Fruit fly (Drosophila melanogaster) whole organism, embryonic: ENCODE data around the gene Nse4.

Experiments
- ATbp ChIP-seq: fragments of 200-800 bp; sonication (Bioruptor generic); optimal IDR thresholded peaks from 2 replicates; lab custom pipeline; 2017; ENCODE audit warnings: missing biosample characterization, mild to moderate bottlenecking, missing genetic modification characterization, missing genetic modification reagents
- Asciz ChIP-seq: fragments of 200-800 bp; sonication (Bioruptor generic); optimal IDR thresholded peaks from 2 replicates; lab custom pipeline; 2017; ENCODE audit warnings: missing biosample characterization, mild to moderate bottlenecking, missing genetic modification characterization, missing genetic modification reagents
- CG10543 ChIP-seq: fragments of 200-800 bp; sonication (Bioruptor generic); optimal IDR thresholded peaks from 3 replicates; lab custom pipeline; 2017; ENCODE audit warnings: missing biosample characterization, mild to moderate bottlenecking, missing genetic modification characterization, moderate library complexity
- CG11504 ChIP-seq: fragments of 200-800 bp; sonication (Bioruptor generic); optimal IDR thresholded peaks from 3 replicates; lab custom pipeline; 2019; ENCODE audit warnings: missing biosample characterization, mild to moderate bottlenecking, missing genetic modification characterization, moderate library complexity
- CG12104 ChIP-seq: fragments of 200-800 bp; sonication (Bioruptor generic); optimal IDR thresholded peaks from 3 replicates; lab custom pipeline; 2016; ENCODE audit warnings: missing biosample characterization, missing genetic modification characterization
- CG12942 ChIP-seq: fragments of 200-800 bp; sonication (Bioruptor generic); optimal IDR thresholded peaks from 3 replicates; lab custom pipeline; 2016; ENCODE audit warnings: missing biosample characterization, missing genetic modification characterization
- CG17328 ChIP-seq: fragments of 200-800 bp; sonication (Bioruptor generic); IDR thresholded peaks from 2 replicates; pipeline ENCODE4 v1.3.6; 2022; ENCODE audit warnings: missing biosample characterization, missing genetic modification characterization
- CG17568 ChIP-seq: fragments of 200-800 bp; sonication (Bioruptor generic); optimal IDR thresholded peaks from 2 replicates; lab custom pipeline; 2018; ENCODE audit warnings: missing biosample characterization, mild to moderate bottlenecking, missing genetic modification characterization, moderate library complexity
- CG18262 ChIP-seq: fragments of 200-800 bp; optimal IDR thresholded peaks from 3 replicates; lab custom pipeline; 2019; ENCODE audit warnings: missing biosample characterization, mild to moderate bottlenecking, missing genetic modification characterization, moderate library complexity
- CG2120 ChIP-seq: fragments of 200-800 bp; sonication (Bioruptor generic); optimal IDR thresholded peaks from 3 replicates; lab custom pipeline; 2016; ENCODE audit warnings: missing biosample characterization, missing genetic modification characterization
- CG2678 ChIP-seq: fragments of 200-800 bp; sonication (Bioruptor generic); optimal IDR thresholded peaks from 3 replicates; lab custom pipeline; 2019; ENCODE audit warnings: missing biosample characterization, mild to moderate bottlenecking, missing genetic modification characterization, moderate library complexity
- CG30431 ChIP-seq: fragments of 200-800 bp; sonication (Bioruptor generic); optimal IDR thresholded peaks from 2 replicates; lab custom pipeline; 2017; ENCODE audit warnings: missing biosample characterization, missing genetic modification characterization
- CG31365 ChIP-seq: fragments of 200-800 bp; sonication (Bioruptor generic); optimal IDR thresholded peaks from 2 replicates; lab custom pipeline; 2018; ENCODE audit warnings: missing biosample characterization, mild to moderate bottlenecking, missing genetic modification characterization
- CG3281 ChIP-seq: fragments of 200-800 bp; sonication (Bioruptor generic); optimal IDR thresholded peaks from 3 replicates; lab custom pipeline; 2017; ENCODE audit warnings: missing biosample characterization, mild to moderate bottlenecking, missing genetic modification characterization
- CG4282 ChIP-seq: fragments of 200-800 bp; sonication (Bioruptor generic); optimal IDR thresholded peaks from 2 replicates; lab custom pipeline; 2016; ENCODE audit warnings: missing biosample characterization, missing genetic modification characterization
- CG6654 ChIP-seq: fragments of 200-800 bp; sonication (Bioruptor generic); optimal IDR thresholded peaks from 2 replicates; lab custom pipeline; 2017; ENCODE audit warnings: missing biosample characterization, mild to moderate bottlenecking, missing genetic modification characterization
- CG6854 ChIP-seq: fragments of 200-800 bp; sonication (Bioruptor generic); optimal IDR thresholded peaks from 3 replicates; lab custom pipeline; 2017; ENCODE audit warnings: missing biosample characterization, mild to moderate bottlenecking, missing genetic modification characterization
- CG7839 ChIP-seq: fragments of 200-800 bp; sonication (Bioruptor generic); optimal IDR thresholded peaks from 3 replicates; lab custom pipeline; 2018; ENCODE audit warnings: missing biosample characterization, mild to moderate bottlenecking, missing genetic modification characterization, moderate library complexity
- CG8944 ChIP-seq: fragments of 200-800 bp; sonication (Bioruptor generic); optimal IDR thresholded peaks from 3 replicates; lab custom pipeline; 2016; ENCODE audit warnings: missing biosample characterization, missing genetic modification characterization
- CG9817 ChIP-seq: fragments of 200-800 bp; sonication (Bioruptor generic); optimal IDR thresholded peaks from 2 replicates; lab custom pipeline; 2018; ENCODE audit warnings: missing biosample characterization, mild to moderate bottlenecking, missing genetic modification characterization, moderate library complexity
- CTCF ChIP-seq: fragments of 200-800 bp; sonication (Bioruptor generic); optimal IDR thresholded peaks from 2 replicates; lab custom pipeline; 2017; ENCODE audit warnings: missing biosample characterization, mild to moderate bottlenecking, missing genetic modification characterization, moderate library complexity
- Doc3 ChIP-seq: fragments of 200-800 bp; sonication (Bioruptor generic); IDR thresholded peaks from 3 replicates; pipeline ENCODE4 v1.3.6; 2022; ENCODE audit warnings: missing biosample characterization, missing genetic modification characterization; ENCODE audit not compliant: partially characterized antibody
- Ets65A ChIP-seq: fragments of 200-800 bp; sonication (Bioruptor generic); peaks from one replicate; lab custom pipeline; 2016; ENCODE audit warnings: missing biosample characterization, missing genetic modification characterization
- Gsc ChIP-seq: fragments of 200-800 bp; sonication (Bioruptor generic); IDR thresholded peaks from 2 replicates; pipeline ENCODE4 v1.3.6; 2022; ENCODE audit warnings: missing biosample characterization, missing genetic modification characterization
- Hr78 ChIP-seq, 2 experiments: fragments of 200-800 bp in 1 of 2; fragments of >200 bp in 1 of 2; sonication (Bioruptor generic) in 1 of 2; optimal IDR thresholded peaks; 2 replicates each; lab custom pipeline; 2017 to 2019; ENCODE audit warnings: missing biosample characterization in 2 of 2, missing genetic modification characterization in 2 of 2, mild to moderate bottlenecking in 1 of 2, moderate library complexity in 1 of 2
- Jarid2 ChIP-seq: fragments of 200-800 bp; sonication (Bioruptor generic); optimal IDR thresholded peaks from 3 replicates; lab custom pipeline; 2017; ENCODE audit warnings: mild to moderate bottlenecking, missing biosample characterization, missing genetic modification reagents, missing genetic modification characterization
- Lpt ChIP-seq: fragments of >200 bp; optimal IDR thresholded peaks from 2 replicates; lab custom pipeline; 2018; ENCODE audit warnings: missing biosample characterization, missing genetic modification characterization
- Spps ChIP-seq: fragments of 200-800 bp; sonication (Bioruptor generic); optimal IDR thresholded peaks from 2 replicates; lab custom pipeline; 2018; ENCODE audit warnings: missing biosample characterization, mild to moderate bottlenecking, missing genetic modification characterization
- Trl ChIP-seq, 3 experiments: fragments of >200 bp in 2 of 3; fragments of 200-800 bp in 1 of 3; sonication (Bioruptor generic) in 1 of 3; optimal IDR thresholded peaks; 2 replicates in 1 of 3; 3 replicates in 2 of 3; lab custom pipeline; 2016 to 2017; ENCODE audit warnings: missing biosample characterization in 1 of 3, missing genetic modification characterization in 1 of 3
- Vsx1 ChIP-seq: fragments of 200-800 bp; sonication (Bioruptor generic); optimal IDR thresholded peaks from 2 replicates; lab custom pipeline; 2017; ENCODE audit warnings: missing biosample characterization, mild to moderate bottlenecking, missing genetic modification characterization, missing genetic modification reagents
- bbx ChIP-seq: fragments of 200-800 bp; sonication (Bioruptor generic); IDR thresholded peaks from 2 replicates; pipeline ENCODE4 v1.3.6; 2022; ENCODE audit warnings: missing biosample characterization, missing genetic modification characterization; ENCODE audit not compliant: partially characterized antibody
- br ChIP-seq: fragments of >200 bp; optimal IDR thresholded peaks from 2 replicates; lab custom pipeline; 2017
- cato ChIP-seq: fragments of 200-800 bp; sonication (Bioruptor generic); optimal IDR thresholded peaks from 2 replicates; lab custom pipeline; 2016; ENCODE audit warnings: missing biosample characterization, missing genetic modification characterization, borderline replicate concordance
- da ChIP-seq: fragments of 200-800 bp; sonication (Bioruptor generic); optimal IDR thresholded peaks from 2 replicates; lab custom pipeline; 2016; ENCODE audit warnings: missing biosample characterization, missing genetic modification characterization
- dm ChIP-seq: fragments of 200-800 bp; sonication (Bioruptor generic); optimal IDR thresholded peaks from 3 replicates; lab custom pipeline; 2016; ENCODE audit warnings: missing biosample characterization, missing genetic modification characterization
- en ChIP-seq: fragments of 200-800 bp; sonication (Bioruptor generic); optimal IDR thresholded peaks from 2 replicates; lab custom pipeline; 2016; ENCODE audit warnings: missing biosample characterization, missing genetic modification characterization
- gcm ChIP-seq: fragments of 200-800 bp; sonication (Bioruptor generic); optimal IDR thresholded peaks from 2 replicates; lab custom pipeline; 2019; ENCODE audit warnings: missing biosample characterization, mild to moderate bottlenecking, missing genetic modification characterization, moderate library complexity
- grau ChIP-seq: fragments of 200-800 bp; optimal IDR thresholded peaks from 3 replicates; lab custom pipeline; 2019; ENCODE audit warnings: missing biosample characterization, mild to moderate bottlenecking, missing genetic modification characterization, moderate library complexity
- gsb-n ChIP-seq: fragments of 200-800 bp; sonication (Bioruptor generic); optimal IDR thresholded peaks from 3 replicates; lab custom pipeline; 2018; ENCODE audit warnings: missing biosample characterization, mild to moderate bottlenecking, missing genetic modification characterization
- nerfin-1 ChIP-seq: fragments of 200-800 bp; sonication (Bioruptor generic); optimal IDR thresholded peaks from 3 replicates; lab custom pipeline; 2019; ENCODE audit warnings: missing biosample characterization, mild to moderate bottlenecking, missing genetic modification characterization, moderate library complexity
- nmo ChIP-seq: fragments of 200-800 bp; sonication (Bioruptor generic); optimal IDR thresholded peaks from 2 replicates; lab custom pipeline; 2018; ENCODE audit warnings: missing biosample characterization, mild to moderate bottlenecking, missing genetic modification characterization, moderate library complexity
- so ChIP-seq: fragments of 200-800 bp; sonication (Bioruptor generic); IDR thresholded peaks from 3 replicates; pipeline ENCODE4 v1.3.6; 2022; ENCODE audit warnings: missing biosample characterization, missing genetic modification characterization
- sug ChIP-seq: fragments of 200-800 bp; optimal IDR thresholded peaks from 2 replicates; lab custom pipeline; 2019; ENCODE audit warnings: missing biosample characterization, mild to moderate bottlenecking, missing genetic modification characterization, moderate library complexity
- tap ChIP-seq: fragments of 200-800 bp; optimal IDR thresholded peaks from 3 replicates; lab custom pipeline; 2019; ENCODE audit warnings: missing biosample characterization, mild to moderate bottlenecking, missing genetic modification characterization, moderate library complexity
- trem ChIP-seq: fragments of 200-800 bp; optimal IDR thresholded peaks from 3 replicates; lab custom pipeline; 2019; ENCODE audit warnings: missing biosample characterization, mild to moderate bottlenecking, missing genetic modification characterization, moderate library complexity
- ttk ChIP-seq: fragments of 200-800 bp; sonication (Bioruptor generic); IDR thresholded peaks from 2 replicates; pipeline ENCODE4 v2.1.2; 2022; ENCODE audit warnings: missing biosample characterization, missing genetic modification characterization
- tup ChIP-seq: fragments of 200-800 bp; sonication (Bioruptor generic); optimal IDR thresholded peaks from 2 replicates; lab custom pipeline; 2016; ENCODE audit warnings: missing biosample characterization, mild to moderate bottlenecking, missing genetic modification characterization, moderate library complexity
- wdn ChIP-seq: fragments of 200-800 bp; sonication (Bioruptor generic); IDR thresholded peaks from 2 replicates; pipeline ENCODE4 v1.3.6; 2022; ENCODE audit warnings: missing biosample characterization, missing genetic modification characterization
- yki ChIP-seq: fragments of >200 bp; optimal IDR thresholded peaks from 3 replicates; lab custom pipeline; 2018
- zen ChIP-seq: fragments of 200-800 bp; sonication (Bioruptor generic); optimal IDR thresholded peaks from 3 replicates; lab custom pipeline; 2018; ENCODE audit warnings: missing biosample characterization, mild to moderate bottlenecking, missing genetic modification characterization, moderate library complexity

Nse4 gene

dm6 chr2L:10442048-10442790 lies 3.0 kb downstream of the Nse4 start, which contains the start of gene loh (continued):
- peak; percentile 38 for TF ChIP-seq Vsx1 (GFP tag; lab: Kevin White, UChicago)
- no peak for TF ChIP-seq nerfin-1 (tag; lab: Kevin White, UChicago)
- no peak; the same call in 2 of the 3 replicates for TF ChIP-seq so
- no peak for TF ChIP-seq da (GFP tag; lab: Kevin White, UChicago)
- 0 out of 2 replicates have a peak, but pooled peaks have one; percentile 38 for TF ChIP-seq ttk
- no peak for TF ChIP-seq yki
- peak; percentile 49 for TF ChIP-seq CG12104
- TF ChIP-seq Gsc (GFP tag; lab: Robert Waterston, UW) = no peak
- TF ChIP-seq grau (tag; lab: Kevin White, UChicago) = peak; percentile 72
- peak; percentile 48 for TF ChIP-seq CG6854 (GFP tag; lab: Kevin White, UChicago)
- no peak for TF ChIP-seq CG6654 (GFP tag; lab: Kevin White, UChicago)
- peak; percentile 60 for TF ChIP-seq Asciz (GFP tag; lab: Kevin White, UChicago)
- no peak for TF ChIP-seq CG17568 (GFP tag; lab: Kevin White, UChicago)
- TF ChIP-seq nmo = peak; percentile 81
- no peak for TF ChIP-seq CTCF
- TF ChIP-seq CG4282 (GFP tag; lab: Kevin White, UChicago) = no peak
- no peak for TF ChIP-seq Hr78 (GFP tag; optimal IDR thresholded peaks at IDR 0.05; lab: Kevin White, UChicago)
- peak; percentile 24 for TF ChIP-seq trem (tag; lab: Kevin White, UChicago)
- peak; percentile 0 for TF ChIP-seq Ets65A (GFP tag; lab: Kevin White, UChicago)
- no peak for TF ChIP-seq CG17328 (GFP tag; lab: Robert Waterston, UW)
- peak; percentile 85 for TF ChIP-seq CG18262 (tag; lab: Kevin White, UChicago)
- peak; percentile 42 for TF ChIP-seq ATbp (GFP tag; lab: Kevin White, UChicago)
- TF ChIP-seq CG10543 (GFP tag; lab: Kevin White, UChicago) = peak; percentile 64
- TF ChIP-seq gsb-n = no peak
- no peak for TF ChIP-seq CG8944 (GFP tag; lab: Kevin White, UChicago)
- TF ChIP-seq zen = peak; percentile 21
- no peak for TF ChIP-seq en (GFP tag; lab: Kevin White, UChicago)
- TF ChIP-seq Lpt (GFP tag; lab: Kevin White, UChicago) = no peak
- no peak for TF ChIP-seq dm (GFP tag; lab: Kevin White, UChicago)
- TF ChIP-seq CG7839 = no peak
- TF ChIP-seq Doc3 (GFP tag; lab: Robert Waterston, UW) = no peak
- TF ChIP-seq br (lab: Kevin White, UChicago) = no peak
- TF ChIP-seq gcm (GFP tag; lab: Kevin White, UChicago) = no peak
- TF ChIP-seq tap (tag; lab: Kevin White, UChicago) = no peak
- no peak for TF ChIP-seq CG31365 (tag; lab: Kevin White, UChicago)
- TF ChIP-seq CG2678 = no peak
- peak; percentile 48 for TF ChIP-seq sug (tag; lab: Kevin White, UChicago)
- no peak for TF ChIP-seq Jarid2
- TF ChIP-seq CG11504 (tag; lab: Kevin White, UChicago) = no peak
- TF ChIP-seq CG3281 (GFP tag; lab: Kevin White, UChicago) = peak; percentile 50
- TF ChIP-seq Trl (optimal IDR thresholded peaks at IDR 0.05; lab: Kevin White, UChicago) = no peak
- no peak for TF ChIP-seq Trl (GFP tag; optimal IDR thresholded peaks at IDR 0.05; lab: Kevin White, UChicago)
- peak; percentile 6 for TF ChIP-seq CG2120
- no peak for TF ChIP-seq CG12942 (GFP tag; lab: Kevin White, UChicago)
- peak; percentile 38 for TF ChIP-seq Spps (tag; lab: Kevin White, UChicago)
- no peak for TF ChIP-seq CG30431 (GFP tag; lab: Kevin White, UChicago)
- no peak for TF ChIP-seq wdn (GFP tag; lab: Robert Waterston, UW)
- TF ChIP-seq cato (GFP tag; lab: Kevin White, UChicago) = peak; percentile 21
- no peak for TF ChIP-seq bbx (GFP tag; lab: Robert Waterston, UW)
- TF ChIP-seq CG9817 (tag; lab: Kevin White, UChicago) = no peak
- TF ChIP-seq tup (GFP tag; lab: Kevin White, UChicago) = no peak
